Fruit fly (Drosophila melanogaster) whole organism, embryonic: ENCODE results near the gene pigs.

ENCODE experiments used
- Asciz ChIP-seq: fragments of 200-800 bp; sonication (Bioruptor generic); optimal IDR thresholded peaks from 2 replicates; lab custom pipeline; 2017; ENCODE audit warnings: missing biosample characterization, mild to moderate bottlenecking, missing genetic modification characterization, missing genetic modification reagents
- CG10565 ChIP-seq: fragments of 200-800 bp; sonication (Bioruptor generic); optimal IDR thresholded peaks from 3 replicates; lab custom pipeline; 2016; ENCODE audit warnings: missing biosample characterization, mild to moderate bottlenecking, missing genetic modification characterization
- CG13296 ChIP-seq: fragments of 200-800 bp; sonication (Bioruptor generic); optimal IDR thresholded peaks from 3 replicates; lab custom pipeline; 2018; ENCODE audit warnings: missing biosample characterization, mild to moderate bottlenecking, missing genetic modification characterization
- CG14965 ChIP-seq: fragments of 200-800 bp; sonication (Bioruptor generic); optimal IDR thresholded peaks from 2 replicates; lab custom pipeline; 2016; ENCODE audit warnings: missing biosample characterization, missing genetic modification characterization, borderline replicate concordance
- CG17385 ChIP-seq: fragments of 200-800 bp; sonication (Bioruptor generic); optimal IDR thresholded peaks from 3 replicates; lab custom pipeline; 2018; ENCODE audit warnings: missing biosample characterization, mild to moderate bottlenecking, missing genetic modification characterization
- CG18764 ChIP-seq: fragments of 200-800 bp; sonication (Bioruptor generic); optimal IDR thresholded peaks from 3 replicates; lab custom pipeline; 2016; ENCODE audit warnings: missing biosample characterization, missing genetic modification characterization
- CG2678 ChIP-seq: fragments of 200-800 bp; sonication (Bioruptor generic); optimal IDR thresholded peaks from 3 replicates; lab custom pipeline; 2019; ENCODE audit warnings: missing biosample characterization, mild to moderate bottlenecking, missing genetic modification characterization, moderate library complexity
- CG2712 ChIP-seq: fragments of 200-800 bp; optimal IDR thresholded peaks from 3 replicates; lab custom pipeline; 2019; ENCODE audit warnings: missing biosample characterization, mild to moderate bottlenecking, missing genetic modification characterization, moderate library complexity
- CG30431 ChIP-seq: fragments of 200-800 bp; sonication (Bioruptor generic); optimal IDR thresholded peaks from 2 replicates; lab custom pipeline; 2017; ENCODE audit warnings: missing biosample characterization, missing genetic modification characterization
- CG31365 ChIP-seq: fragments of 200-800 bp; sonication (Bioruptor generic); optimal IDR thresholded peaks from 2 replicates; lab custom pipeline; 2018; ENCODE audit warnings: missing biosample characterization, mild to moderate bottlenecking, missing genetic modification characterization
- CG32772 ChIP-seq: fragments of 200-800 bp; sonication (Bioruptor generic); IDR thresholded peaks from 2 replicates; pipeline ENCODE4 v1.3.6; 2022; ENCODE audit warnings: missing biosample characterization, missing genetic modification characterization
- CG34422 ChIP-seq: fragments of 200-800 bp; sonication (Bioruptor generic); IDR thresholded peaks from 3 replicates; pipeline ENCODE4 v1.3.6; 2022; ENCODE audit warnings: missing biosample characterization, missing genetic modification characterization
- CG3726 ChIP-seq: fragments of 200-800 bp; sonication (Bioruptor generic); IDR thresholded peaks from 3 replicates; pipeline ENCODE4, ENCODE4 v1.3.6; 2022; ENCODE audit warnings: missing biosample characterization, missing genetic modification characterization
- CG3995 ChIP-seq: fragments of 200-800 bp; sonication (Bioruptor generic); optimal IDR thresholded peaks from 3 replicates; lab custom pipeline; 2016; ENCODE audit warnings: missing biosample characterization, missing genetic modification characterization
- CG4617 ChIP-seq: fragments of 200-800 bp; sonication (Bioruptor generic); optimal IDR thresholded peaks from 3 replicates; lab custom pipeline; 2016; ENCODE audit warnings: missing biosample characterization, missing genetic modification characterization, borderline replicate concordance
- CG5180 ChIP-seq: fragments of 200-800 bp; sonication (Bioruptor generic); optimal IDR thresholded peaks from 3 replicates; lab custom pipeline; 2017; ENCODE audit warnings: missing biosample characterization, missing genetic modification characterization, mild to moderate bottlenecking, moderate library complexity, missing genetic modification reagents
- CG5953 ChIP-seq: fragments of 200-800 bp; sonication (Bioruptor generic); IDR thresholded peaks from 2 replicates; pipeline ENCODE4 v1.3.6; 2022; ENCODE audit warnings: missing biosample characterization, missing genetic modification characterization
- CG6654 ChIP-seq: fragments of 200-800 bp; sonication (Bioruptor generic); optimal IDR thresholded peaks from 2 replicates; lab custom pipeline; 2017; ENCODE audit warnings: missing biosample characterization, mild to moderate bottlenecking, missing genetic modification characterization
- CG7745 ChIP-seq: fragments of 200-800 bp; sonication (Bioruptor generic); optimal IDR thresholded peaks from 2 replicates; lab custom pipeline; 2018; ENCODE audit warnings: missing biosample characterization, mild to moderate bottlenecking, missing genetic modification characterization, moderate library complexity
- CG8290 ChIP-seq, 3 experiments: fragments of 200-800 bp; sonication (Bioruptor generic); optimal IDR thresholded peaks; 2 replicates each; lab custom pipeline; 2016 to 2019; ENCODE audit warnings: missing biosample characterization in 3 of 3, missing genetic modification characterization in 3 of 3, mild to moderate bottlenecking in 2 of 3, moderate library complexity in 1 of 3
- CG8359 ChIP-seq: fragments of 200-800 bp; sonication (Bioruptor generic); optimal IDR thresholded peaks from 2 replicates; lab custom pipeline; 2017; ENCODE audit warnings: missing biosample characterization, mild to moderate bottlenecking, missing genetic modification characterization, borderline replicate concordance
- CG8388 ChIP-seq: fragments of 200-800 bp; sonication (Bioruptor generic); optimal IDR thresholded peaks from 2 replicates; lab custom pipeline; 2019; ENCODE audit warnings: missing biosample characterization, mild to moderate bottlenecking, missing genetic modification characterization, moderate library complexity
- CG9932 ChIP-seq: fragments of 200-800 bp; sonication (Bioruptor generic); IDR thresholded peaks from 2 replicates; pipeline ENCODE4 v1.3.6; 2022; ENCODE audit warnings: missing biosample characterization, missing genetic modification characterization
- Deaf1 ChIP-seq: fragments of 200-800 bp; optimal IDR thresholded peaks from 3 replicates; lab custom pipeline; 2019; ENCODE audit warnings: missing biosample characterization, mild to moderate bottlenecking, missing genetic modification characterization, moderate library complexity
- ERR ChIP-seq: fragments of 200-800 bp; sonication (Bioruptor generic); optimal IDR thresholded peaks from 2 replicates; lab custom pipeline; 2016; ENCODE audit warnings: missing biosample characterization, missing genetic modification characterization
- Eip74EF ChIP-seq, 2 experiments: fragments of 200-800 bp in 1 of 2; fragments of >200 bp in 1 of 2; sonication (Bioruptor generic) in 1 of 2; optimal IDR thresholded peaks; 2 replicates each; lab custom pipeline; 2017 to 2019; ENCODE audit warnings: missing biosample characterization in 2 of 2, missing genetic modification characterization in 2 of 2, mild to moderate bottlenecking in 1 of 2, moderate library complexity in 1 of 2
- Hand ChIP-seq: fragments of 200-800 bp; sonication (Bioruptor generic); optimal IDR thresholded peaks from 2 replicates; lab custom pipeline; 2017; ENCODE audit warnings: mild to moderate bottlenecking, missing biosample characterization, missing genetic modification reagents, missing genetic modification characterization
- Hmx ChIP-seq: fragments of 200-800 bp; sonication (Bioruptor generic); optimal IDR thresholded peaks from 2 replicates; lab custom pipeline; 2016; ENCODE audit warnings: missing biosample characterization, missing genetic modification characterization
- Jarid2 ChIP-seq: fragments of 200-800 bp; sonication (Bioruptor generic); optimal IDR thresholded peaks from 3 replicates; lab custom pipeline; 2017; ENCODE audit warnings: mild to moderate bottlenecking, missing biosample characterization, missing genetic modification reagents, missing genetic modification characterization
- Nf-YC ChIP-seq: fragments of 200-800 bp; optimal IDR thresholded peaks from 3 replicates; lab custom pipeline; 2019; ENCODE audit warnings: missing biosample characterization, mild to moderate bottlenecking, missing genetic modification characterization, moderate library complexity
- Six4 ChIP-seq: fragments of 200-800 bp; sonication (Bioruptor generic); optimal IDR thresholded peaks from 2 replicates; lab custom pipeline; 2016; ENCODE audit warnings: missing biosample characterization, missing genetic modification characterization
- Sry-δ ChIP-seq: fragments of 200-800 bp; sonication (Bioruptor generic); optimal IDR thresholded peaks from 2 replicates; lab custom pipeline; 2016; ENCODE audit warnings: missing biosample characterization, missing genetic modification characterization
- aop ChIP-seq: fragments of 200-800 bp; sonication (Bioruptor generic); IDR thresholded peaks from 2 replicates; pipeline ENCODE4 v1.3.6; 2022; ENCODE audit warnings: missing biosample characterization, missing genetic modification characterization
- bcd ChIP-seq: fragments of 200-800 bp; sonication (Bioruptor generic); optimal IDR thresholded peaks from 2 replicates; lab custom pipeline; 2017; ENCODE audit warnings: missing biosample characterization, mild to moderate bottlenecking, missing genetic modification characterization
- bowl ChIP-seq: fragments of 200-800 bp; sonication (Bioruptor generic); IDR thresholded peaks from 2 replicates; pipeline ENCODE4 v1.3.6; 2022; ENCODE audit warnings: missing biosample characterization, missing genetic modification characterization
- cg ChIP-seq: fragments of 200-800 bp; sonication (Bioruptor generic); optimal IDR thresholded peaks from 3 replicates; lab custom pipeline; 2019; ENCODE audit warnings: missing biosample characterization, mild to moderate bottlenecking, missing genetic modification characterization, moderate library complexity
- chinmo ChIP-seq: fragments of 200-800 bp; sonication (Bioruptor generic); IDR thresholded peaks from 4 replicates; pipeline ENCODE4 v1.3.6; 2022; ENCODE audit warnings: missing biosample characterization, missing genetic modification characterization; ENCODE audit not compliant: partially characterized antibody
- dmrt11E ChIP-seq: fragments of 200-800 bp; sonication (Bioruptor generic); optimal IDR thresholded peaks from 3 replicates; lab custom pipeline; 2018; ENCODE audit warnings: missing biosample characterization, mild to moderate bottlenecking, missing genetic modification characterization, moderate library complexity
- eyg ChIP-seq: fragments of 200-800 bp; sonication (Bioruptor generic); optimal IDR thresholded peaks from 3 replicates; lab custom pipeline; 2016; ENCODE audit warnings: missing biosample characterization, missing genetic modification characterization
- fd102C ChIP-seq: fragments of 200-800 bp; sonication (Bioruptor generic); optimal IDR thresholded peaks from 2 replicates; lab custom pipeline; 2018; ENCODE audit warnings: missing biosample characterization, mild to moderate bottlenecking, missing genetic modification characterization, moderate library complexity
- gcm2 ChIP-seq: fragments of 200-800 bp; sonication (Bioruptor generic); optimal IDR thresholded peaks from 2 replicates; lab custom pipeline; 2016; ENCODE audit warnings: missing biosample characterization, missing genetic modification characterization
- pnt ChIP-seq: fragments of 200-800 bp; sonication (Bioruptor generic); optimal IDR thresholded peaks from 3 replicates; lab custom pipeline; 2016; ENCODE audit warnings: missing biosample characterization, missing genetic modification characterization
- ro ChIP-seq: fragments of 200-800 bp; sonication (Bioruptor generic); IDR thresholded peaks from 2 replicates; pipeline ENCODE4 v1.3.6; 2022; ENCODE audit warnings: missing biosample characterization, missing genetic modification characterization
- so ChIP-seq: fragments of 200-800 bp; sonication (Bioruptor generic); IDR thresholded peaks from 3 replicates; pipeline ENCODE4 v1.3.6; 2022; ENCODE audit warnings: missing biosample characterization, missing genetic modification characterization
- sr ChIP-seq: fragments of 200-800 bp; sonication (Bioruptor generic); IDR thresholded peaks from 3 replicates; pipeline ENCODE4 v1.3.6; 2022; ENCODE audit warnings: missing biosample characterization, missing genetic modification characterization
- z ChIP-seq: fragments of 200-800 bp; sonication (Bioruptor generic); IDR thresholded peaks from 3 replicates; pipeline ENCODE4 v1.3.6; 2022; ENCODE audit warnings: missing biosample characterization, missing genetic modification characterization
- zen2 ChIP-seq: fragments of 200-800 bp; sonication (Bioruptor generic); IDR thresholded peaks from 3 replicates; pipeline ENCODE4 v1.3.6; 2022; ENCODE audit warnings: missing biosample characterization, missing genetic modification characterization; ENCODE audit not compliant: partially characterized antibody

Gene pigs

dm6 chrX:6678635-6679501, 79.0 kb downstream of the pigs start, which contains the start of gene ND-ASHI (continued):
- peak; percentile 98 for TF ChIP-seq CG9932 (GFP tag; lab: Robert Waterston, UW)
- peak; percentile 93 for TF ChIP-seq ERR
- TF ChIP-seq cg (GFP tag; lab: Kevin White, UChicago) = no peak
- TF ChIP-seq Eip74EF (GFP tag; optimal IDR thresholded peaks at IDR 0.05; lab: Kevin White, UChicago) = peak in 1 of 2 experiments; percentile 88
- TF ChIP-seq zen2 (GFP tag; lab: Robert Waterston, UW) = no peak
- TF ChIP-seq so = peak; percentile 94
- TF ChIP-seq fd102C = peak; percentile 15
- TF ChIP-seq CG5953 (GFP tag; lab: Robert Waterston, UW) = peak; percentile 91
- TF ChIP-seq Asciz (GFP tag; lab: Kevin White, UChicago) = no peak
- TF ChIP-seq dmrt11E = peak; percentile 84
- peak; percentile 60; the same call in 2 of the 3 replicates for TF ChIP-seq z
- peak; percentile 69 for TF ChIP-seq CG8290 (GFP tag; optimal IDR thresholded peaks at IDR 0.05; lab: Kevin White, UChicago)
- TF ChIP-seq CG8290 (tag; optimal IDR thresholded peaks at IDR 0.05; lab: Kevin White, UChicago) = peak in 1 of 2 experiments; percentile 99
- peak; percentile 90 for TF ChIP-seq Six4
- peak; percentile 81; the same call in 1 of the 2 replicates for TF ChIP-seq bowl (GFP tag; lab: Robert Waterston, UW)
- TF ChIP-seq sr = peak; percentile 90
- TF ChIP-seq Hand = peak; percentile 96
- TF ChIP-seq CG13296 (GFP tag; lab: Kevin White, UChicago) = peak; percentile 95
- TF ChIP-seq CG18764 (GFP tag; lab: Kevin White, UChicago) = peak; percentile 85
- peak; percentile 71 for TF ChIP-seq Nf-YC (tag; lab: Kevin White, UChicago)
- TF ChIP-seq CG2678 (tag; lab: Kevin White, UChicago) = peak; percentile 96
- peak; percentile 95 for TF ChIP-seq bcd (GFP tag; lab: Kevin White, UChicago)
- peak; percentile 43 for TF ChIP-seq CG14965 (GFP tag; lab: Kevin White, UChicago)
- TF ChIP-seq Sry-δ (GFP tag; lab: Kevin White, UChicago) = peak; percentile 52
- peak; percentile 88 for TF ChIP-seq pnt (GFP tag; lab: Kevin White, UChicago)
- peak; percentile 90 for TF ChIP-seq CG30431 (GFP tag; lab: Kevin White, UChicago)
- peak; percentile 85 for TF ChIP-seq CG4617 (GFP tag; lab: Kevin White, UChicago)
- TF ChIP-seq CG5180 (GFP tag; lab: Kevin White, UChicago) = peak; percentile 85
- TF ChIP-seq CG7745 = no peak
- TF ChIP-seq CG17385 = peak; percentile 92
- no peak for TF ChIP-seq Hmx
- peak; percentile 78 for TF ChIP-seq CG10565 (GFP tag; lab: Kevin White, UChicago)
- TF ChIP-seq Deaf1 = no peak
- TF ChIP-seq chinmo (GFP tag; lab: Robert Waterston, UW) = 0 out of 4 replicates have a peak, but pooled peaks have one; percentile 4
- TF ChIP-seq CG2712 (tag; lab: Kevin White, UChicago) = peak; percentile 91
- TF ChIP-seq CG3726 (GFP tag; lab: Robert Waterston, UW) = peak; percentile 93
- TF ChIP-seq CG32772 (GFP tag; lab: Robert Waterston, UW) = peak; percentile 94
- peak; percentile 68 for TF ChIP-seq CG3995
- peak; percentile 54; the same call in 1 of the 2 replicates for TF ChIP-seq aop
- TF ChIP-seq ro (GFP tag; lab: Robert Waterston, UW) = peak; percentile 78
- peak; percentile 83 for TF ChIP-seq CG6654 (GFP tag; lab: Kevin White, UChicago)
- peak; percentile 91 for TF ChIP-seq eyg (GFP tag; lab: Kevin White, UChicago)
- TF ChIP-seq CG8359 (GFP tag; lab: Kevin White, UChicago) = peak; percentile 80
- peak; percentile 88 for TF ChIP-seq CG31365 (tag; lab: Kevin White, UChicago)
- peak; percentile 97 for TF ChIP-seq CG34422
- TF ChIP-seq gcm2 (GFP tag; lab: Kevin White, UChicago) = peak; percentile 93
- no peak for TF ChIP-seq Jarid2
- TF ChIP-seq CG8388 (GFP tag; lab: Kevin White, UChicago) = peak; percentile 84
